Worm (Caenorhabditis elegans): Measurements from ENCODE around the gene Y49F6B.6.
"Not testable (repeated sequence)": the region's sequence is repeated elsewhere in the genome, so short reads cannot be mapped to it uniquely, and the experiment has no call there.

- TF ChIP-seq snpc-4 (GFP tag; optimal IDR thresholded peaks at IDR 0.05); snpc-4 (tag; optimal IDR thresholded peaks at IDR 0.05); egl-44 (GFP tag; IDR thresholded peaks at IDR 0.05); lin-26 (GFP tag; IDR thresholded peaks at IDR 0.05); unc-62 (GFP tag; optimal IDR thresholded peaks at IDR 0.05): not testable (repeated sequence)
These were observed 23.4 kb upstream of the Y49F6B.6 start, which contains the start of gene C16C8.14 for ce11 chrII:3449514-3449913.

Measured in whole organism, young adult.